Fruit fly (Drosophila melanogaster): ENCODE measurements around the gene CG34429.

CG34429 gene

dm6 chr3L:13062746-13063145, at the start of gene CG34429:
CG34429 (plus strand) TSS chr3L:13063046.
- TF ChIP-seq noc (tag; optimal IDR thresholded peaks at IDR 0.05): no peak

dm6 chr3L:13014693-13015092, 48.2 kb upstream of the CG34429 start:
- no peak for TF ChIP-seq noc (tag; optimal IDR thresholded peaks at IDR 0.05)

dm6 chr3L:13015195-13015822, 47.5 kb upstream of the CG34429 start, which contains the start of gene MICAL-like:
MICAL-like (minus strand) TSS chr3L:13015332.
- TF ChIP-seq noc (tag; optimal IDR thresholded peaks at IDR 0.05): no peak

- peak; percentile 42 for TF ChIP-seq noc (tag; optimal IDR thresholded peaks at IDR 0.05)
Observed at dm6 chr3L:13015823-13016465, 46.9 kb upstream of the CG34429 start, which contains the start of gene CG11267. CG11267 (plus strand) TSS chr3L:13016050.

DNA sequence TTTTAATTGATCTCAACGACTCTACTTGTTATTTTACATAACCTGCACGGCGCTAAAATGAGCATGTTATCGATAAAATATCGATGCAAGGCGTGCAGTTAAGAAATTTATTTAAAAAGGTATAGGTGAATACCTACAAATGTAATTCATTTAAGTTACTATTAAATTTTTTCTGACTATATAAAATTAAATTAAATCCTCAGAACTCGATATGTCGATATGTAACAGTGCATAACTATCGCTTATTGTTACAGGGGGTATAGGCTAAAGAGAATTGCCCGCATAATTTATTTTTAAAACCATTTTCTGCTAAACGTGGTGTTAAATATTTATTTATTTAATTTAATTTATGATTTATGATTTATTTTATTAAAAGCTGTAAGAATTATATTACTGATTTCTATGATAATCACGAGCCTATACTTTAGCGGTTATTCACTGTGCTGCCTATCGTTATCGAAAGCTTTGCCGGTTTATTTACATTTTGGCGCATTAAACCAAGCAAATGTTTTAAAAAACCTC, 45.0 kb upstream of the CG34429 start, which contains the start of the genes mRpL20 and Icmt:
mRpL20 (minus strand) TSS at position 65 of the 522 bp plus-strand sequence.
Icmt (plus strand) TSS at position 464 of the 522 bp plus-strand sequence.
- TF ChIP-seq noc (tag; optimal IDR thresholded peaks at IDR 0.05): peak; percentile 92

dm6 chr3L:13019249-13019956, 43.4 kb upstream of the CG34429 start:
- peak; percentile 62 for TF ChIP-seq noc (tag; optimal IDR thresholded peaks at IDR 0.05)

- peak; percentile 77 for TF ChIP-seq noc (tag; optimal IDR thresholded peaks at IDR 0.05)
Observed at dm6 chr3L:13021727-13022126, 41.1 kb upstream of the CG34429 start.

dm6 chr3L:13022160-13022853, 40.5 kb upstream of the CG34429 start, which contains the start of gene Adk2:
Adk2 (minus strand) TSS chr3L:13022688.
- TF ChIP-seq noc (tag; optimal IDR thresholded peaks at IDR 0.05): peak; percentile 16

- peak; percentile 36 for TF ChIP-seq noc (tag; optimal IDR thresholded peaks at IDR 0.05)
Observed at dm6 chr3L:13022854-13023560, 39.8 kb upstream of the CG34429 start, which contains the start of gene RpS12. RpS12 (plus strand) TSS chr3L:13023352.

- TF ChIP-seq noc (tag; optimal IDR thresholded peaks at IDR 0.05): no peak
Observed at dm6 chr3L:13026337-13026736, 36.5 kb upstream of the CG34429 start, which contains the start of gene Zmynd10. Zmynd10 (minus strand) TSS chr3L:13026437.

dm6 chr3L:13026872-13027271, 36.0 kb upstream of the CG34429 start:
- TF ChIP-seq noc (tag; optimal IDR thresholded peaks at IDR 0.05): no peak

- no peak for TF ChIP-seq noc (tag; optimal IDR thresholded peaks at IDR 0.05)
Observed at dm6 chr3L:13027333-13027732, 35.5 kb upstream of the CG34429 start.

DNA sequence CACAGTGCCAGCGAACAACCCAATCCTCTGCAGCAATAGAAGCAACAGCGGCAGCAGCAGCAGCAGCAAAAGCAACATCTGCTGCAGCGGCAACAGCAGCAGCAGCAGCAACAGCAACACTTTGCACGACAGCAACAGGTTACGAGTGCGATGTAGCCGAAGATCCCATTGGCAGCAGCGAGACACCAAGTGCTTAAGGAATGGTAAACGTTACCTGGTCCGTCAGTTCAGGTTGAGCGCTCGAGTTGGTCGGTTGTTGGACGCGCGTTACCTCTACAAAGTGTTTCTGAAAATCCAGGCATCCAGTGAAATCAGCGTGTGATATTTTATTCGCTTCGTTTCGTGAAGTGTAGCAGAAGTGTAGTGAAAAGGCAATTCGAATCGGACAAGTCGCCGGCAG, 34.1 kb upstream of the CG34429 start, which contains the start of gene CG17672:
CG17672 (plus strand) TSS at position 223 of the 400 bp plus-strand sequence.
- no peak for TF ChIP-seq noc (tag; optimal IDR thresholded peaks at IDR 0.05)

dm6 chr3L:13030055-13030634, 32.7 kb upstream of the CG34429 start:
- TF ChIP-seq noc (tag; optimal IDR thresholded peaks at IDR 0.05): peak; percentile 11

Measured in whole organism, larva.